Worm (Caenorhabditis elegans) whole organism, L1 larva: ENCODE measurements around the gene nhr-112.

Experiments used
- alr-1 ChIP-seq: fragments of 200-800 bp; sonication (Bioruptor generic); optimal IDR thresholded peaks from 2 replicates; lab custom pipeline; 2018; ENCODE audit warnings: borderline replicate concordance, mild to moderate bottlenecking, missing genetic modification characterization, missing compliant biosample characterization
- fkh-10 ChIP-seq: sonication (generic microtip); optimal IDR thresholded peaks from 2 replicates; lab custom pipeline; 2017; ENCODE audit warnings: missing biosample characterization, missing genetic modification reagents, missing genetic modification characterization
- nhr-19 ChIP-seq: fragments of 200-800 bp; sonication (Bioruptor generic); conservative IDR thresholded peaks from 2 replicates; pipeline ENCODE4 v1.3.6; 2022; ENCODE audit warnings: missing genetic modification characterization, missing compliant biosample characterization
- nhr-90 ChIP-seq: sonication (generic microtip); optimal IDR thresholded peaks from 2 replicates; lab custom pipeline; 2016; ENCODE audit warnings: mild to moderate bottlenecking, missing genetic modification characterization, missing compliant biosample characterization; ENCODE audit not compliant: poor library complexity

DNA sequence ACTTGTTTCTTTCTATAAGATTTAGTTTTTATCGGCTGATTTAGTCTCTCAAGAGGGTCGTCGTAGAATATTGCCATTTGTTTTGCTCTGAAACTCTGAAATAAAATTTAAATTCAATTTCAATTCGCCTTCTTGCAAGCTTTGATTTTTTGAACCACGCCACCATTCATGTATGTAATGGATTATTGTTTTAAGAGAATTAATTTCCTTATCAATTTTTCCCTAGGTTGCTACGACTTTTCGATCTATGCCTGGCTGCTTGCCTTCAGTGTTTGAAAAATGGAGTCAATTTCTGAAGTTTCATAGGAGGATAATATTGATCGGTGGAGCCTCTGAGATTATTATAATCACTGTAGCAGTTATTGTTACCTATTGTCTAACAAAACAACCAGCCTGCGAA lies 11.9 kb upstream of the nhr-112 start, which contains the start of the genes clec-38 and clec-34:
- TF ChIP-seq alr-1 (no peak), nhr-90 (no peak), nhr-19 (GFP tag; lab: Robert Waterston, UW) (no peak), fkh-10 (GFP tag; lab: Kevin White, UChicago) (no peak)
